Fruit fly (Drosophila melanogaster) whole organism, embryonic: ENCODE measurements around the gene Cap-D2.

Experiments used
- Antp ChIP-seq: fragments of 200-800 bp; sonication (Bioruptor generic); optimal IDR thresholded peaks from 3 replicates; lab custom pipeline; 2016; ENCODE audit warnings: missing biosample characterization, missing genetic modification characterization
- Awh ChIP-seq: fragments of 200-800 bp; sonication (Bioruptor generic); IDR thresholded peaks from 2 replicates; pipeline ENCODE4, ENCODE4 v1.3.6; 2022; ENCODE audit warnings: missing biosample characterization, missing genetic modification characterization
- CG10654 ChIP-seq: fragments of 200-800 bp; sonication (Bioruptor generic); optimal IDR thresholded peaks from 2 replicates; lab custom pipeline; 2016; ENCODE audit warnings: missing biosample characterization, missing genetic modification characterization
- CG11247 ChIP-seq: fragments of 200-800 bp; sonication (Bioruptor generic); IDR thresholded peaks from 2 replicates; pipeline ENCODE4 v1.3.6; 2022; ENCODE audit warnings: missing biosample characterization, missing genetic modification characterization
- CG11696 ChIP-seq: fragments of 200-800 bp; sonication (Bioruptor generic); IDR thresholded peaks from 2 replicates; pipeline ENCODE4 v1.3.6; 2022; ENCODE audit warnings: missing biosample characterization, missing genetic modification characterization
- CG12071 ChIP-seq: fragments of 200-800 bp; sonication (Bioruptor generic); optimal IDR thresholded peaks from 3 replicates; lab custom pipeline; 2018; ENCODE audit warnings: missing biosample characterization, mild to moderate bottlenecking, missing genetic modification characterization
- CG12155 ChIP-seq: fragments of 200-800 bp; sonication (Bioruptor generic); optimal IDR thresholded peaks from 3 replicates; lab custom pipeline; 2016; ENCODE audit warnings: missing biosample characterization, missing genetic modification characterization
- CG12942 ChIP-seq: fragments of 200-800 bp; sonication (Bioruptor generic); optimal IDR thresholded peaks from 3 replicates; lab custom pipeline; 2016; ENCODE audit warnings: missing biosample characterization, missing genetic modification characterization
- CG13287 ChIP-seq: fragments of 200-800 bp; sonication (Bioruptor generic); IDR thresholded peaks from 2 replicates; pipeline ENCODE4 v1.3.6; 2022; ENCODE audit warnings: missing biosample characterization, missing genetic modification characterization; ENCODE audit not compliant: partially characterized antibody
- CG14441 ChIP-seq: fragments of 200-800 bp; sonication (Bioruptor generic); IDR thresholded peaks from 2 replicates; pipeline ENCODE4 v1.3.6; 2022; ENCODE audit warnings: missing biosample characterization, missing genetic modification characterization
- CG15269 ChIP-seq: fragments of 200-800 bp; sonication (Bioruptor generic); optimal IDR thresholded peaks from 2 replicates; lab custom pipeline; 2018; ENCODE audit warnings: missing biosample characterization, mild to moderate bottlenecking, missing genetic modification characterization, moderate library complexity
- CG15601 ChIP-seq: fragments of 200-800 bp; sonication (Bioruptor generic); optimal IDR thresholded peaks from 3 replicates; lab custom pipeline; 2019; ENCODE audit warnings: missing biosample characterization, mild to moderate bottlenecking, missing genetic modification characterization, moderate library complexity
- CG18476 ChIP-seq: fragments of 200-800 bp; sonication (Bioruptor generic); optimal IDR thresholded peaks from 2 replicates; lab custom pipeline; 2016; ENCODE audit warnings: missing biosample characterization, mild to moderate bottlenecking, missing genetic modification characterization
- CG2199 ChIP-seq: fragments of 200-800 bp; sonication (Bioruptor generic); IDR thresholded peaks from 3 replicates; pipeline ENCODE4 v1.3.6; 2022; ENCODE audit warnings: missing biosample characterization, missing genetic modification characterization
- CG2202 ChIP-seq: fragments of 200-800 bp; sonication (Bioruptor generic); optimal IDR thresholded peaks from 2 replicates; lab custom pipeline; 2018; ENCODE audit warnings: missing biosample characterization, mild to moderate bottlenecking, missing genetic modification characterization
- CG30020 ChIP-seq: fragments of 200-800 bp; optimal IDR thresholded peaks from 2 replicates; lab custom pipeline; 2019; ENCODE audit warnings: missing biosample characterization, mild to moderate bottlenecking, missing genetic modification characterization, moderate library complexity
- CG3065 ChIP-seq: fragments of 200-800 bp; sonication (Bioruptor generic); optimal IDR thresholded peaks from 2 replicates; lab custom pipeline; 2016; ENCODE audit warnings: missing biosample characterization, missing genetic modification characterization
- CG3847 ChIP-seq: fragments of 200-800 bp; sonication (Bioruptor generic); IDR thresholded peaks from 2 replicates; pipeline ENCODE4 v1.3.6; 2022; ENCODE audit warnings: missing biosample characterization, missing genetic modification characterization
- CG7372 ChIP-seq: fragments of 200-800 bp; sonication (Bioruptor generic); IDR thresholded peaks from 2 replicates; pipeline ENCODE4 v1.3.6; 2022; ENCODE audit warnings: missing biosample characterization, missing genetic modification characterization
- Chrac-16 ChIP-seq: fragments of 200-800 bp; sonication (Bioruptor generic); optimal IDR thresholded peaks from 3 replicates; lab custom pipeline; 2016; ENCODE audit warnings: missing biosample characterization, missing genetic modification characterization
- Deaf1 ChIP-seq: fragments of 200-800 bp; optimal IDR thresholded peaks from 3 replicates; lab custom pipeline; 2019; ENCODE audit warnings: missing biosample characterization, mild to moderate bottlenecking, missing genetic modification characterization, moderate library complexity
- Dip3 ChIP-seq: fragments of 200-800 bp; sonication (Bioruptor generic); optimal IDR thresholded peaks from 3 replicates; lab custom pipeline; 2016; ENCODE audit warnings: missing biosample characterization, missing genetic modification characterization
- Dll ChIP-seq: fragments of 200-800 bp; sonication (Bioruptor generic); IDR thresholded peaks from 4 replicates; pipeline ENCODE4 v1.3.6; 2022; ENCODE audit warnings: missing biosample characterization, missing genetic modification characterization; ENCODE audit not compliant: partially characterized antibody
- Gsc ChIP-seq: fragments of 200-800 bp; sonication (Bioruptor generic); IDR thresholded peaks from 2 replicates; pipeline ENCODE4 v1.3.6; 2022; ENCODE audit warnings: missing biosample characterization, missing genetic modification characterization
- H15 ChIP-seq: fragments of 200-800 bp; sonication (Bioruptor generic); IDR thresholded peaks from 3 replicates; pipeline ENCODE4 v1.3.6; 2022; ENCODE audit warnings: missing biosample characterization, missing genetic modification characterization
- Lhr ChIP-seq: fragments of 200-800 bp; sonication (Bioruptor generic); optimal IDR thresholded peaks from 3 replicates; lab custom pipeline; 2017; ENCODE audit warnings: mild to moderate bottlenecking, missing biosample characterization, missing genetic modification reagents, missing genetic modification characterization
- MTF-1 ChIP-seq: fragments of 200-800 bp; sonication (Bioruptor generic); optimal IDR thresholded peaks from 2 replicates; lab custom pipeline; 2018; ENCODE audit warnings: missing biosample characterization, mild to moderate bottlenecking, missing genetic modification characterization, borderline replicate concordance
- Pdp1 ChIP-seq, 2 experiments: fragments of 200-800 bp; sonication (Bioruptor generic); optimal IDR thresholded peaks; 3 replicates each; lab custom pipeline; 2016; ENCODE audit warnings: missing biosample characterization in 2 of 2, missing genetic modification characterization in 2 of 2, mild to moderate bottlenecking in 1 of 2, moderate library complexity in 1 of 2
- ac ChIP-seq: fragments of 200-800 bp; sonication (Bioruptor generic); optimal IDR thresholded peaks from 3 replicates; lab custom pipeline; 2017; ENCODE audit warnings: missing biosample characterization, mild to moderate bottlenecking, missing genetic modification characterization
- al ChIP-seq: fragments of 200-800 bp; sonication (Bioruptor generic); IDR thresholded peaks from 2 replicates; pipeline ENCODE4 v1.3.6; 2022; ENCODE audit warnings: missing biosample characterization, missing genetic modification characterization
- bowl ChIP-seq: fragments of 200-800 bp; sonication (Bioruptor generic); IDR thresholded peaks from 2 replicates; pipeline ENCODE4 v1.3.6; 2022; ENCODE audit warnings: missing biosample characterization, missing genetic modification characterization
- bsh ChIP-seq, 2 experiments: fragments of 200-800 bp; sonication (Bioruptor generic); optimal IDR thresholded peaks; 2 replicates each; lab custom pipeline; 2017 to 2018; ENCODE audit warnings: mild to moderate bottlenecking in 2 of 2, missing biosample characterization in 2 of 2, missing genetic modification characterization in 2 of 2, moderate library complexity in 1 of 2
- cg ChIP-seq: fragments of 200-800 bp; sonication (Bioruptor generic); optimal IDR thresholded peaks from 3 replicates; lab custom pipeline; 2019; ENCODE audit warnings: missing biosample characterization, mild to moderate bottlenecking, missing genetic modification characterization, moderate library complexity
- chinmo ChIP-seq: fragments of 200-800 bp; sonication (Bioruptor generic); IDR thresholded peaks from 4 replicates; pipeline ENCODE4 v1.3.6; 2022; ENCODE audit warnings: missing biosample characterization, missing genetic modification characterization; ENCODE audit not compliant: partially characterized antibody
- chm ChIP-seq: fragments of 200-800 bp; sonication (Bioruptor generic); IDR thresholded peaks from 2 replicates; pipeline ENCODE4 v1.3.6; 2022; ENCODE audit warnings: missing biosample characterization, missing genetic modification characterization
- corto ChIP-seq: fragments of 200-800 bp; sonication (Bioruptor generic); optimal IDR thresholded peaks from 2 replicates; lab custom pipeline; 2016; ENCODE audit warnings: missing biosample characterization, mild to moderate bottlenecking, missing genetic modification characterization, moderate library complexity
- crol ChIP-seq: fragments of 200-800 bp; sonication (Bioruptor generic); IDR thresholded peaks from 2 replicates; pipeline ENCODE4 v1.3.6; 2022; ENCODE audit warnings: missing biosample characterization, missing genetic modification characterization
- dpn ChIP-seq, 2 experiments: fragments of 200-800 bp; sonication (Bioruptor generic); optimal IDR thresholded peaks; 3 replicates each; lab custom pipeline; 2016; ENCODE audit warnings: missing biosample characterization in 2 of 2, missing genetic modification characterization in 2 of 2
- fd102C ChIP-seq: fragments of 200-800 bp; sonication (Bioruptor generic); optimal IDR thresholded peaks from 2 replicates; lab custom pipeline; 2018; ENCODE audit warnings: missing biosample characterization, mild to moderate bottlenecking, missing genetic modification characterization, moderate library complexity
- fd3F ChIP-seq: fragments of 200-800 bp; sonication (Bioruptor generic); optimal IDR thresholded peaks from 2 replicates; lab custom pipeline; 2018; ENCODE audit warnings: missing biosample characterization, mild to moderate bottlenecking, missing genetic modification characterization, moderate library complexity
- kay ChIP-seq: fragments of 200-800 bp; sonication (Bioruptor generic); optimal IDR thresholded peaks from 2 replicates; lab custom pipeline; 2016; ENCODE audit warnings: missing biosample characterization, missing genetic modification characterization
- ken ChIP-seq: fragments of 200-800 bp; sonication (Bioruptor generic); IDR thresholded peaks from 3 replicates; pipeline ENCODE4 v1.3.6; 2022; ENCODE audit warnings: missing biosample characterization, missing genetic modification characterization
- kni ChIP-seq: fragments of 200-800 bp; sonication (Bioruptor generic); optimal IDR thresholded peaks from 3 replicates; lab custom pipeline; 2017; ENCODE audit warnings: mild to moderate bottlenecking, missing biosample characterization, missing genetic modification reagents, missing genetic modification characterization
- nerfin-1 ChIP-seq: fragments of 200-800 bp; sonication (Bioruptor generic); optimal IDR thresholded peaks from 3 replicates; lab custom pipeline; 2019; ENCODE audit warnings: missing biosample characterization, mild to moderate bottlenecking, missing genetic modification characterization, moderate library complexity
- pb ChIP-seq: fragments of 200-800 bp; sonication (Bioruptor generic); optimal IDR thresholded peaks from 3 replicates; lab custom pipeline; 2016; ENCODE audit warnings: missing biosample characterization, missing genetic modification characterization
- ranshi ChIP-seq: fragments of 200-800 bp; sonication (Bioruptor generic); IDR thresholded peaks from 2 replicates; pipeline ENCODE4 v1.3.6; 2022; ENCODE audit warnings: missing biosample characterization, missing genetic modification characterization
- sens-2 ChIP-seq: fragments of 200-800 bp; sonication (Bioruptor generic); IDR thresholded peaks from 2 replicates; pipeline ENCODE4 v1.3.6; 2022; ENCODE audit warnings: missing biosample characterization, missing genetic modification characterization
- seq ChIP-seq: fragments of 200-800 bp; sonication (Bioruptor generic); IDR thresholded peaks from 2 replicates; pipeline ENCODE4 v1.3.6; 2022; ENCODE audit warnings: missing biosample characterization, missing genetic modification characterization
- slp2 ChIP-seq: fragments of 200-800 bp; sonication (Bioruptor generic); optimal IDR thresholded peaks from 2 replicates; lab custom pipeline; 2016; ENCODE audit warnings: missing biosample characterization, missing genetic modification characterization
- stc ChIP-seq: fragments of 200-800 bp; sonication (Bioruptor generic); IDR thresholded peaks from 2 replicates; pipeline ENCODE4 v1.3.6; 2022; ENCODE audit warnings: missing biosample characterization, missing genetic modification characterization
- z ChIP-seq: fragments of 200-800 bp; sonication (Bioruptor generic); IDR thresholded peaks from 3 replicates; pipeline ENCODE4 v1.3.6; 2022; ENCODE audit warnings: missing biosample characterization, missing genetic modification characterization

Cap-D2 gene

dm6 chr3R:29682152-29682600 lies 6.7 kb downstream of the Cap-D2 start, which contains the start of the genes CG7582 and Gycalpha99B (continued):
- TF ChIP-seq CG11247 (GFP tag; lab: Robert Waterston, UW): no peak
- no peak for TF ChIP-seq bsh (GFP tag; optimal IDR thresholded peaks at IDR 0.05; lab: Kevin White, UChicago)
- peak; percentile 91; the same call in 2 of the 4 replicates for TF ChIP-seq chinmo (GFP tag; lab: Robert Waterston, UW)
- TF ChIP-seq al (GFP tag; lab: Robert Waterston, UW): no peak
- peak; percentile 49 for TF ChIP-seq kni (GFP tag; lab: Kevin White, UChicago)
- TF ChIP-seq Gsc: no peak
- TF ChIP-seq Pdp1 (GFP tag; optimal IDR thresholded peaks at IDR 0.05; lab: Kevin White, UChicago): peak in 1 of 2 experiments; percentile 80
- TF ChIP-seq CG3847: no peak
- TF ChIP-seq sens-2 (GFP tag; lab: Robert Waterston, UW): no peak
- no peak for TF ChIP-seq seq
- TF ChIP-seq CG12155: no peak
- no peak for TF ChIP-seq Deaf1 (tag; lab: Kevin White, UChicago)
- TF ChIP-seq Dip3 (GFP tag; lab: Kevin White, UChicago): no peak
- no peak for TF ChIP-seq CG11696
- TF ChIP-seq ken (GFP tag; lab: Robert Waterston, UW): no peak
- no peak for TF ChIP-seq CG12071
- no peak for TF ChIP-seq CG18476 (GFP tag; lab: Kevin White, UChicago)
- no peak for TF ChIP-seq MTF-1
- no peak for TF ChIP-seq CG15601 (tag; lab: Kevin White, UChicago)
- TF ChIP-seq CG15269 (tag; lab: Kevin White, UChicago): no peak
- no peak for TF ChIP-seq CG30020 (tag; lab: Kevin White, UChicago)
- TF ChIP-seq CG3065: no peak
- TF ChIP-seq Dll (GFP tag; lab: Robert Waterston, UW): peak; percentile 35; the same call in 1 of the 4 replicates
- TF ChIP-seq H15 (GFP tag; lab: Robert Waterston, UW): no peak
- no peak for TF ChIP-seq dpn (GFP tag; optimal IDR thresholded peaks at IDR 0.05; lab: Kevin White, UChicago)
- no peak for TF ChIP-seq bowl
- TF ChIP-seq Chrac-16 (GFP tag; lab: Kevin White, UChicago): no peak
- no peak for TF ChIP-seq fd102C (GFP tag; lab: Kevin White, UChicago)
- no peak for TF ChIP-seq CG10654 (GFP tag; lab: Kevin White, UChicago)
- no peak for TF ChIP-seq ranshi (GFP tag; lab: Robert Waterston, UW)
- no peak for TF ChIP-seq chm (GFP tag; lab: Robert Waterston, UW)
- peak; percentile 41; the same call in 1 of the 2 replicates for TF ChIP-seq crol (GFP tag; lab: Robert Waterston, UW)
- TF ChIP-seq fd3F (GFP tag; lab: Kevin White, UChicago): no peak
- TF ChIP-seq ac (GFP tag; lab: Kevin White, UChicago): no peak
- TF ChIP-seq slp2 (GFP tag; lab: Kevin White, UChicago): no peak
- no peak for TF ChIP-seq corto (GFP tag; lab: Kevin White, UChicago)
- no peak for TF ChIP-seq stc (GFP tag; lab: Robert Waterston, UW)
- no peak for TF ChIP-seq CG14441 (GFP tag; lab: Robert Waterston, UW)
- no peak; the same call in 1 of the 2 replicates for TF ChIP-seq CG13287 (GFP tag; lab: Robert Waterston, UW)
- TF ChIP-seq Antp (GFP tag; lab: Kevin White, UChicago): no peak
- TF ChIP-seq nerfin-1 (tag; lab: Kevin White, UChicago): peak; percentile 71
- no peak for TF ChIP-seq CG7372 (GFP tag; lab: Robert Waterston, UW)
- TF ChIP-seq CG2202 (tag; lab: Kevin White, UChicago): no peak
- no peak for TF ChIP-seq pb
- no peak for TF ChIP-seq Awh (GFP tag; lab: Robert Waterston, UW)
- TF ChIP-seq Lhr (GFP tag; lab: Kevin White, UChicago): no peak
- no peak for TF ChIP-seq z (GFP tag; lab: Robert Waterston, UW)
- no peak for TF ChIP-seq kay
- TF ChIP-seq CG2199 (GFP tag; lab: Robert Waterston, UW): 0 out of 3 replicates have a peak, but pooled peaks have one; percentile 9
- TF ChIP-seq cg (GFP tag; lab: Kevin White, UChicago): peak; percentile 48
- no peak for TF ChIP-seq CG12942 (GFP tag; lab: Kevin White, UChicago)
